Worm (Caenorhabditis elegans): ENCODE data around the gene Y9C9A.16.
"Not testable (repeated sequence)": the region's sequence is repeated elsewhere in the genome, so short reads cannot be mapped to it uniquely, and the experiment has no call there.

Gene Y9C9A.16

DNA sequence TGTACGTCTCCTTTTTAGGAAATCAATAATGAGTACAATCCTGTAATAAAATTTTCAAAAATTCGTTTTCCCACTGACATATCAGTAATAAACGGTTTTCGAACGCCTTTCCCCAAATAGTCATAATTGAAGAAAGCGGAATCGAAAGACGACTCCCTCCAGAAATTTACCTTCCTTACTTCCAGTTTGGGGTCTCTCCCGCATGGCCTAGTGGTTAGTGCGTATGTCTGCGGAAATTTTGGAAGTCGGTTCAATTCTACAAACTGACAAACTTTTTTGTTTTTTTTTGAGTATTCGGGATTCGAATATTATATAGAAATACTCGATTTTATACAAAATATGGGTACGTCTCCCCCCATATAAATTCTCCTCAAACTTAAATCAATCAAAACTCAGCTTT lies 26.2 kb downstream of the Y9C9A.16 start:
- peak; percentile 69 for TF ChIP-seq B0261.1 (tag; optimal IDR thresholded peaks at IDR 0.05)
- TF ChIP-seq snpc-4 (GFP tag; optimal IDR thresholded peaks at IDR 0.05), result not testable (repeated sequence)
- TF ChIP-seq snpc-4 (tag; optimal IDR thresholded peaks at IDR 0.05), result peak in 1 of 4 experiments; percentile 83
- peak; percentile 24; the same call in 1 of the 2 replicates for TF ChIP-seq rcor-1 (GFP tag; IDR thresholded peaks at IDR 0.05)
- peak; percentile 89 for TF ChIP-seq tbp1 (GFP tag; optimal IDR thresholded peaks at IDR 0.05)
- TF ChIP-seq ceh-100 (GFP tag; IDR thresholded peaks at IDR 0.05), result peak; percentile 58
- peak; percentile 76; the same call in 1 of the 2 replicates for TF ChIP-seq bed-1 (GFP tag; IDR thresholded peaks at IDR 0.05)
- TF ChIP-seq let-526 (GFP tag; IDR thresholded peaks at IDR 0.05), result 0 out of 2 replicates have a peak, but pooled peaks have one; percentile 44
- TF ChIP-seq rpc-1 (optimal IDR thresholded peaks at IDR 0.05), result peak; percentile 44
- TF ChIP-seq rpc-1 (tag; optimal IDR thresholded peaks at IDR 0.05), result peak; percentile 64
- TF ChIP-seq Y53G8AR.9 (GFP tag; conservative IDR thresholded peaks at IDR 0.05), result 0 out of 2 replicates have a peak, but pooled peaks have one; percentile 50
- TF ChIP-seq madf-8 (GFP tag; conservative IDR thresholded peaks at IDR 0.05), result 0 out of 2 replicates have a peak, but pooled peaks have one; percentile 18
- TF ChIP-seq T07F8.4 (tag; optimal IDR thresholded peaks at IDR 0.05), result peak; percentile 16

ce11 chrIV:4945771-4946170 lies 30.2 kb downstream of the Y9C9A.16 start, which contains the start of gene str-169:
str-169 (plus strand) TSS chrIV:4946071.
- TF ChIP-seq hsf-1 (GFP tag; IDR thresholded peaks at IDR 0.05), result no peak
- no peak for TF ChIP-seq chd-7 (tag; optimal IDR thresholded peaks at IDR 0.05)
- no peak for TF ChIP-seq attf-5 (GFP tag; optimal IDR thresholded peaks at IDR 0.05)
- TF ChIP-seq bed-2 (GFP tag; IDR thresholded peaks at IDR 0.05), result no peak
- TF ChIP-seq let-526 (GFP tag; IDR thresholded peaks at IDR 0.05), result no peak
- no peak for TF ChIP-seq F37B4.10 (GFP tag; IDR thresholded peaks at IDR 0.05)

DNA sequence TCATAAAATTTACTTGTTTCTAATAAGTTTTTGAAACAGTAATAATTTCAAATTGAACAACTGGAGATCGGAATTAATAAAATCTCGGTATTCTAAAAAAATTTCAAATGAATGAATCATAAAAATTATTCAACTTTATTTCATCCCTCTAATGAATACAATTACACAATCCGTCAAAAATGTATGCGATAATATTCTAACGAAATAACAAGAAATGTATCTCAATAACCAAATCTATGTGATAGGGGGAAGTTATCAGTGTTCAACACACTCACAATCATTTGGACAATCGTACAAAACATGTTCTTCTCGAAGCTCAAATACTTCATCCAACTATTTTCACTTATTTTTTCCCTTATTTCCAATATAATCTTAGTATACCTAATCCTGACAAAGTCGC lies 34.2 kb downstream of the Y9C9A.16 start, which contains the start of gene Y9C9A.5:
Gene Y9C9A.5, plus strand, starts transcription at position 301 of the 400 bp plus-strand sequence.
- no peak for TF ChIP-seq him-1 (tag; optimal IDR thresholded peaks at IDR 0.05)
- TF ChIP-seq F55B11.4 (tag; optimal IDR thresholded peaks at IDR 0.05; ENCODE audit: borderline replicate concordance, insufficient read depth), result no peak
- TF ChIP-seq F39B2.1 (GFP tag; IDR thresholded peaks at IDR 0.05), result no peak
- no peak for TF ChIP-seq tlf-1 (GFP tag; optimal IDR thresholded peaks at IDR 0.05)
- TF ChIP-seq F23B12.7 (tag; optimal IDR thresholded peaks at IDR 0.05; ENCODE audit: insufficient read depth), result no peak
- TF ChIP-seq cebp-2 (GFP tag; IDR thresholded peaks at IDR 0.05), result no peak
- TF ChIP-seq Y95B8A.8 (GFP tag; IDR thresholded peaks at IDR 0.05), result no peak
- TF ChIP-seq Y67H2A.10 (GFP tag; conservative IDR thresholded peaks at IDR 0.05), result no peak
- TF ChIP-seq let-526 (GFP tag; IDR thresholded peaks at IDR 0.05), result no peak
- TF ChIP-seq C06A6.2 (GFP tag; conservative IDR thresholded peaks at IDR 0.05), result no peak
- no peak for TF ChIP-seq aptf-2 (GFP tag; conservative IDR thresholded peaks at IDR 0.05)
- no peak for TF ChIP-seq F57C9.4 (tag; optimal IDR thresholded peaks at IDR 0.05)
- no peak for TF ChIP-seq F33H1.4 (GFP tag; IDR thresholded peaks at IDR 0.05)
- no peak for TF ChIP-seq attf-3 (GFP tag; conservative IDR thresholded peaks at IDR 0.05)
- TF ChIP-seq C17E4.6 (GFP tag; IDR thresholded peaks at IDR 0.05), result no peak

DNA sequence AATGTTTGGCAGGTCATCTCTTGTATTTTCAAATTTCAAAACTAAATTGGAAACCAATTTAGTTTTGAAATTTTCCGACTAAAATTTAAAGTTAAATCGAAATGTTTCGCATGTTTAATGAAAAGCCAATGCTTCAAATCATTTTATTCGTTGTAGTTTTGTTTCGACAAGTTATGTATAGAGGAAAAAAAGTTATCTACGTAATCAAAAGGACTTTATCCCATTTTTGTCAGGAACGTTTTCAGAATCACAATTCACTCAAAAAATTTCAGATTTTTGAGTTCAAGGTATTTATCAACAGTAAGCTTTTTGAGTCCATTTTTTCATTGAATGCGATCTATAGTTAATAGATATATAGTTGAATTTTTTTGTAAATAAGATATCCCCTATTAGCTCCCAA lies 37.3 kb downstream of the Y9C9A.16 start, which contains the start of gene str-168:
Gene str-168, plus strand, starts transcription at position 301 of the 400 bp plus-strand sequence.
- no peak for TF ChIP-seq dpff-1 (tag; optimal IDR thresholded peaks at IDR 0.05)

- no peak for TF ChIP-seq B0019.2 (GFP tag; conservative IDR thresholded peaks at IDR 0.05)
- TF ChIP-seq ceh-40 (GFP tag; IDR thresholded peaks at IDR 0.05), result no peak
- no peak for TF ChIP-seq T07F8.4 (tag; optimal IDR thresholded peaks at IDR 0.05)
- TF ChIP-seq F22D6.2 (tag; optimal IDR thresholded peaks at IDR 0.05), result no peak
- TF ChIP-seq rcor-1 (GFP tag; IDR thresholded peaks at IDR 0.05), result no peak
- TF ChIP-seq lsy-27 (tag; optimal IDR thresholded peaks at IDR 0.05; ENCODE audit: borderline replicate concordance, insufficient read depth), result no peak
- no peak for TF ChIP-seq K12H6.12 (tag; optimal IDR thresholded peaks at IDR 0.05)
- no peak for TF ChIP-seq ztf-22 (GFP tag; optimal IDR thresholded peaks at IDR 0.05)
- TF ChIP-seq Y79H2A.3 (GFP tag; conservative IDR thresholded peaks at IDR 0.05), result no peak
Observed at ce11 chrIV:4937647-4938046, 38.3 kb downstream of the Y9C9A.16 start, which contains the start of gene fbxa-86. fbxa-86 (minus strand) TSS chrIV:4938013.

Data from whole organism, young adult.